Worm (Caenorhabditis elegans): ENCODE data around the gene lgc-12.

Gene lgc-12

DNA sequence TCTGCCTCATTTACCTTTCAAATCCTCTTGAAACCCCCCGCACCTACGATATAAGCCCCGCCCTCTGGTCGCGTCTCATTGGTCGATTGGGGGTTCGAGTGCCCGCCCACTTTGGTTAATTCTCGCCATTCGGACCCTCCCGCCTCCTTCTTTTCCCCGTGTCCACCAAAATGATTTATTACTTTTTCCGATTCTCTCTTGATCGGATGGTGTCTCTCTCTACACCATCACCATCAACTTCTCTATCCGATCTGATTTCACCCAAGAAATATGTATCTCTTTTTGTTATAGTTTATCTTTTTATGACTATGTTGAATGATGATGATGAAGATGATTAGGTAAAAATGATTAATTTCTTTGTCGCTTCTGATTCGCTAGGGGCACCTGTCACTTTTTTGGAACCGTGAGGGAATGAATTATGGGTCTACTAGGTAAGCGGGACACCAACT, 7.3 kb upstream of the lgc-12 start:
- TF ChIP-seq ztf-29 (GFP tag; IDR thresholded peaks at IDR 0.05): no peak
- no peak for TF ChIP-seq med-1 (GFP tag; optimal IDR thresholded peaks at IDR 0.05; ENCODE audit: insufficient read depth)
- no peak for TF ChIP-seq ref-1 (GFP tag; conservative IDR thresholded peaks at IDR 0.05)
- no peak for TF ChIP-seq klf-2 (GFP tag; conservative IDR thresholded peaks at IDR 0.05)
- TF ChIP-seq T22C8.4 (GFP tag; IDR thresholded peaks at IDR 0.05): no peak
- TF ChIP-seq flt-1 (GFP tag; IDR thresholded peaks at IDR 0.05): no peak
- TF ChIP-seq ztf-23 (GFP tag; IDR thresholded peaks at IDR 0.05): no peak
- TF ChIP-seq cog-1 (tag; optimal IDR thresholded peaks at IDR 0.05): no peak

DNA sequence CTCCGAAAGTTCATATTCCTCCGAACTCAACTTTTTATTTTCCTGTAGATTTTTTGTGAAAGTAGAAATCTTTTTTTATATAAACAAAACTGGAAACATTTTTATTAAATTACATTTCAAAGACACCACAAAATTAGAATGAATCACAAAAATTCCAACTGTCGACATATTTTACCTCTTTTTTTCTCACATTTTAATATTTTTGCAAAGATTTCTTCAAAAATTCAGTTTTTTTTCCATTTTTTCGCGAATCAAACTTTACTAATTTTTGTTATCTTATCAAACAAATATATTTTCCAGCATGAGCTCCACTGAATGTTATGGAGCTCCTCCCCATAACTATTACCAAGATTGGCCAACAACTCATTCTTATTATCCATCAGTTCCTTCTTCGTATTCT, 6.6 kb upstream of the lgc-12 start, which contains the start of gene ceh-13:
ceh-13 (plus strand) TSS at position 301 of the 400 bp plus-strand sequence.
- TF ChIP-seq T22C8.4 (GFP tag; IDR thresholded peaks at IDR 0.05) (no peak), ztf-23 (GFP tag; IDR thresholded peaks at IDR 0.05) (no peak), flt-1 (GFP tag; IDR thresholded peaks at IDR 0.05) (no peak), tab-1 (GFP tag; IDR thresholded peaks at IDR 0.05) (no peak), med-1 (GFP tag; optimal IDR thresholded peaks at IDR 0.05; ENCODE audit: insufficient read depth) (no peak), ztf-29 (GFP tag; IDR thresholded peaks at IDR 0.05) (no peak), ref-1 (GFP tag; conservative IDR thresholded peaks at IDR 0.05) (no peak), cog-1 (tag; optimal IDR thresholded peaks at IDR 0.05) (no peak), klf-2 (GFP tag; conservative IDR thresholded peaks at IDR 0.05) (no peak)

DNA sequence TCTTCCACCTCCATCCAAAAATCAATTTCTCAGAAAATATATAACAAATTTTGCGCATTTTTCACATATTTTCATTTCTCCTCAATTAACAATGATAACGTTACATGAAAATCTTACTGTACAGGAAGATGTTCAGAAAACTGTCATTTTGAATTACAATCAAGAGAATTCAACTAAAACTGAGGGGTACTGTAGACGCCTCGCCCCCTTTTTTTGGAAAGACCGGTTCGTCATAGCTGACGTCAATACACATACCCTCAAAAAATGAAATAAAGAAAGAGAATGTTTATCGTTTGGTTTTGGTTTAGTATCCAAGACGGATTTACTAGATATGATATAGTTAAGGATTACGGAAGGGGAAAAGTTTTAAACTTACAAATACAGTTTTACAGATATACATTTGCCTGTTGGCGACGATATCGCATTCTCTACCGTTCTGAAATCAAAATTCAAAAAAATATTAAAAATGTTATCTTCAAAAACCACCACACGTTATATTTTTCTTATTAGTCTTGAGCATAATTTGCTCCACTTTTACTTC, 4.0 kb upstream of the lgc-12 start:
- no peak for TF ChIP-seq ztf-29 (GFP tag; IDR thresholded peaks at IDR 0.05)
- no peak for TF ChIP-seq ztf-23 (GFP tag; IDR thresholded peaks at IDR 0.05)
- no peak for TF ChIP-seq ref-1 (GFP tag; conservative IDR thresholded peaks at IDR 0.05)
- no peak for TF ChIP-seq med-1 (GFP tag; optimal IDR thresholded peaks at IDR 0.05; ENCODE audit: insufficient read depth)
- TF ChIP-seq flt-1 (GFP tag; IDR thresholded peaks at IDR 0.05): no peak
- no peak for TF ChIP-seq tab-1 (GFP tag; IDR thresholded peaks at IDR 0.05)
- TF ChIP-seq cog-1 (tag; optimal IDR thresholded peaks at IDR 0.05): no peak
- TF ChIP-seq T22C8.4 (GFP tag; IDR thresholded peaks at IDR 0.05): no peak
- TF ChIP-seq klf-2 (GFP tag; conservative IDR thresholded peaks at IDR 0.05): no peak

DNA sequence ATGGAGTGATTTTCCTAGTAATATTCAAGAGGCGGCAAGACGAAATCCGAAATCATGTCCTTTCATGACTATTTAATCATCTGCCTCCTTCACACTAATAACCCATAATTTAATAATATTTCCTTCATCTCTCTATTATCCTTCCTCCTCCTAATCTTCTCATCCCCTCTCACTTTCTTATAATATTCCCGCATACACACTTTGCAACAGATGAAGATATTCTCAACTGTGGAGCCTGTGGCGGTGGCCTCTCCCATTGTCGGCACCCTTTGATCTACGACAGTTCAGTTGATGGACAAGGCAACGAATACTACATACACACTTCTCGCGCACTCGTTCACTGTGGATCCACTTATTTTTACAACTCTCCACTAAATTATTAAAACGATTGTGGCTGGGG, 3.3 kb upstream of the lgc-12 start:
- TF ChIP-seq klf-2 (GFP tag; conservative IDR thresholded peaks at IDR 0.05) (no peak), flt-1 (GFP tag; IDR thresholded peaks at IDR 0.05) (no peak), ztf-29 (GFP tag; IDR thresholded peaks at IDR 0.05) (no peak), tab-1 (GFP tag; IDR thresholded peaks at IDR 0.05) (no peak), ref-1 (GFP tag; conservative IDR thresholded peaks at IDR 0.05) (no peak), cog-1 (tag; optimal IDR thresholded peaks at IDR 0.05) (no peak), ztf-23 (GFP tag; IDR thresholded peaks at IDR 0.05) (no peak), T22C8.4 (GFP tag; IDR thresholded peaks at IDR 0.05) (no peak), med-1 (GFP tag; optimal IDR thresholded peaks at IDR 0.05; ENCODE audit: insufficient read depth) (no peak)

DNA sequence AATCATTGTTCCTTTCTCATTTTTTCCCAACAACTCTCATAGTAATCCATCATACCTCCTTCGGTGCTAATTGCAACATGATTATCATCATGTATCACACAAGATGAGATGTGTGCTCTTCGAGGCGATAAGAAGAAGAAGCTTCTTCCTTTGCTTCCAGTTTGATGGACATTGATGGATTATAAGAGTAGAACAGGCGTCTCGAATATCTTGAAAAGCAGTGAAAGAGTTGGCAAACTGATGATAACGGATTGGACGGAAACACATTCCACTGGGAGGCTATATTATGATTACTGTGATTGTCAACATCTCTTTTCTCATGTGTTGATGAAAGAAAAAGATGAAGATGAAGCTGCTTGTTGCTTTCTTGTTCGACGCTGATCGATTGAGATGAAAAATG, 2.1 kb upstream of the lgc-12 start:
- no peak for TF ChIP-seq cog-1 (tag; optimal IDR thresholded peaks at IDR 0.05)
- TF ChIP-seq ztf-29 (GFP tag; IDR thresholded peaks at IDR 0.05): no peak
- no peak for TF ChIP-seq klf-2 (GFP tag; conservative IDR thresholded peaks at IDR 0.05)
- no peak for TF ChIP-seq ref-1 (GFP tag; conservative IDR thresholded peaks at IDR 0.05)
- TF ChIP-seq flt-1 (GFP tag; IDR thresholded peaks at IDR 0.05): no peak
- TF ChIP-seq ztf-23 (GFP tag; IDR thresholded peaks at IDR 0.05): no peak
- TF ChIP-seq T22C8.4 (GFP tag; IDR thresholded peaks at IDR 0.05): no peak
- TF ChIP-seq med-1 (GFP tag; optimal IDR thresholded peaks at IDR 0.05; ENCODE audit: insufficient read depth): no peak
- TF ChIP-seq tab-1 (GFP tag; IDR thresholded peaks at IDR 0.05): no peak

DNA sequence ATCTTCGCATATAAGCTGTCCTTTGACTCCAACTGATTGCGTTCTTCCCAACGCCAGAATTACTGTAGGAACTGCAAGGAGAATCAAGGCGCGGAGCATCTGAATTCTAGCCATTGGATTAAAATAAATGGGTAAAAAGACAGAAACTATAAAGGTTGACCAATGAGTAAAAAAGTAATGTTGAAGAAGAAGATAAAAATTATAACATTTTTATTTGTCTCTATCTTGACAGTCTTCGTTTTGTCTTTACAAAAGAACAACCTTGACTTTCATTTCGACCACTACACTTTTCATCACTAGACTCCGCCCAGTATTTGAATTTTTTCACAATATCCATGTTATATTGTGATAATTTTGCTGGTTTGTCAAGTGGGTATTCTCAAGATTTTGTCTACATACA, 3.3 kb downstream of the lgc-12 start, which contains the start of gene ttr-8:
ttr-8 (minus strand) TSS at position 101 of the 400 bp plus-strand sequence.
- no peak for TF ChIP-seq cog-1 (tag; optimal IDR thresholded peaks at IDR 0.05)
- TF ChIP-seq med-1 (GFP tag; optimal IDR thresholded peaks at IDR 0.05; ENCODE audit: insufficient read depth): no peak
- no peak for TF ChIP-seq ref-1 (GFP tag; conservative IDR thresholded peaks at IDR 0.05)
- no peak for TF ChIP-seq T22C8.4 (GFP tag; IDR thresholded peaks at IDR 0.05)
- TF ChIP-seq klf-2 (GFP tag; conservative IDR thresholded peaks at IDR 0.05): no peak
- TF ChIP-seq tab-1 (GFP tag; IDR thresholded peaks at IDR 0.05): no peak
- no peak for TF ChIP-seq ztf-23 (GFP tag; IDR thresholded peaks at IDR 0.05)
- no peak for TF ChIP-seq flt-1 (GFP tag; IDR thresholded peaks at IDR 0.05)
- TF ChIP-seq ztf-29 (GFP tag; IDR thresholded peaks at IDR 0.05): no peak

ce11 chrIII:7566098-7566497, 4.1 kb downstream of the lgc-12 start, which contains the start of gene ttr-32:
ttr-32 (plus strand) TSS chrIII:7566411.
- no peak for TF ChIP-seq cog-1 (tag; optimal IDR thresholded peaks at IDR 0.05)
- no peak for TF ChIP-seq tab-1 (GFP tag; IDR thresholded peaks at IDR 0.05)
- no peak for TF ChIP-seq med-1 (GFP tag; optimal IDR thresholded peaks at IDR 0.05; ENCODE audit: insufficient read depth)
- no peak for TF ChIP-seq klf-2 (GFP tag; conservative IDR thresholded peaks at IDR 0.05)
- no peak for TF ChIP-seq T22C8.4 (GFP tag; IDR thresholded peaks at IDR 0.05)
- no peak for TF ChIP-seq flt-1 (GFP tag; IDR thresholded peaks at IDR 0.05)
- no peak for TF ChIP-seq ztf-29 (GFP tag; IDR thresholded peaks at IDR 0.05)
- no peak for TF ChIP-seq ztf-23 (GFP tag; IDR thresholded peaks at IDR 0.05)
- no peak for TF ChIP-seq ref-1 (GFP tag; conservative IDR thresholded peaks at IDR 0.05)

ce11 chrIII:7570083-7570695, 8.2 kb downstream of the lgc-12 start, which contains the start of gene R13A5.7:
R13A5.7 (minus strand) TSS chrIII:7570133.
- no peak for TF ChIP-seq ref-1 (GFP tag; conservative IDR thresholded peaks at IDR 0.05)
- TF ChIP-seq T22C8.4 (GFP tag; IDR thresholded peaks at IDR 0.05): no peak
- peak; percentile 18; the same call in 1 of the 2 replicates for TF ChIP-seq flt-1 (GFP tag; IDR thresholded peaks at IDR 0.05)
- TF ChIP-seq ztf-29 (GFP tag; IDR thresholded peaks at IDR 0.05): no peak
- TF ChIP-seq ztf-23 (GFP tag; IDR thresholded peaks at IDR 0.05): no peak
- peak; percentile 18 for TF ChIP-seq cog-1 (tag; optimal IDR thresholded peaks at IDR 0.05)

- TF ChIP-seq ztf-23 (GFP tag; IDR thresholded peaks at IDR 0.05) (no peak), med-1 (GFP tag; optimal IDR thresholded peaks at IDR 0.05; ENCODE audit: insufficient read depth) (no peak), cog-1 (tag; optimal IDR thresholded peaks at IDR 0.05) (no peak), tab-1 (GFP tag; IDR thresholded peaks at IDR 0.05) (no peak), ztf-29 (GFP tag; IDR thresholded peaks at IDR 0.05) (no peak), ref-1 (GFP tag; conservative IDR thresholded peaks at IDR 0.05) (no peak), klf-2 (GFP tag; conservative IDR thresholded peaks at IDR 0.05) (no peak), flt-1 (GFP tag; IDR thresholded peaks at IDR 0.05) (no peak), T22C8.4 (GFP tag; IDR thresholded peaks at IDR 0.05) (no peak)
Observed at ce11 chrIII:7571726-7572125, 9.8 kb downstream of the lgc-12 start.

Measured in whole organism, midembryonic.